Fruit fly (Drosophila melanogaster) whole organism: Measurements from ENCODE around the gene CG12496.

Experiments used
- CG8478 ChIP-seq: fragments of >200 bp; optimal IDR thresholded peaks from 2 replicates; lab custom pipeline; 2018; ENCODE audit warnings: inconsistent platforms
- Dll ChIP-seq: fragments of >200 bp; optimal IDR thresholded peaks from 2 replicates; lab custom pipeline; 2017
- EcR ChIP-seq, 2 experiments: fragments of >200 bp; optimal IDR thresholded peaks; 2 replicates each; lab custom pipeline; 2017; ENCODE audit warnings: missing biosample characterization in 2 of 2, missing genetic modification characterization in 2 of 2, missing genetic modification reagents in 2 of 2
- pan ChIP-seq: fragments of >200 bp; optimal IDR thresholded peaks from 2 replicates; lab custom pipeline; 2017
- psq ChIP-seq: fragments of >200 bp; optimal IDR thresholded peaks from 2 replicates; lab custom pipeline; 2017

DNA sequence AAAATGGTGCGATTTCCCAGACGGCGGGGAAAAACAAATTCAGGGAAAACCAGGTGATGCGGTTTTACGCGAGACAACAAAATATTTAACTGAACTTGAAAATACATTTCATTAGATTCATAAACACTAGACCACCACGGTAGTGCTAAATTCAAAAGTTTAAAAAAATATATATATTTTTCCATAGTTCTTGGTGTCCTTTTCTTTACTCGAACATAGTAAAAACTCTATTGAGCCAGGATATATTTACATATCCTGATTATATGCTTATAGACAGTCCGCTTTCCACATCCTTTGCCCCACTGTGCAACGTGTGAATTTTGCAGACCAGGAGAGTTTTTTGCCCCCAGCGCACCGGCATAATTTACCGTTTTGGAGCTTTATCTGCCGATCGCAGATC, 45.3 kb downstream of the CG12496 start:
- no peak for TF ChIP-seq EcR (GFP tag; optimal IDR thresholded peaks at IDR 0.05; lab: Kevin White, UChicago)
- no peak for TF ChIP-seq psq (lab: Kevin White, UChicago)
- TF ChIP-seq pan (lab: Kevin White, UChicago), result no peak
- TF ChIP-seq CG8478 (lab: Kevin White, UChicago), result no peak
- TF ChIP-seq Dll (lab: Kevin White, UChicago), result no peak
